Worm (Caenorhabditis elegans) whole organism, early embryonic: ENCODE measurements around the gene rpn-6.2.

ENCODE experiments used
- aly-1 ChIP-seq: sonication (generic microtip); optimal IDR thresholded peaks from 2 replicates; lab custom pipeline; 2016; ENCODE audit warnings: missing genetic modification characterization, missing compliant biosample characterization
- ama-1 ChIP-seq: fragments of 150-350 bp; optimal IDR thresholded peaks from 2 replicates; lab custom pipeline; 2014
- ceh-13 ChIP-seq: fragments of 200-800 bp; sonication (Bioruptor generic); optimal IDR thresholded peaks from 2 replicates; lab custom pipeline; 2018; ENCODE audit warnings: mild to moderate bottlenecking, missing genetic modification characterization, missing compliant biosample characterization
- ceh-36 ChIP-seq: sonication (generic microtip); optimal IDR thresholded peaks from 2 replicates; lab custom pipeline; 2016; ENCODE audit warnings: missing genetic modification characterization, inconsistent platforms, missing compliant biosample characterization
- ets-7 ChIP-seq: sonication (generic microtip); optimal IDR thresholded peaks from 2 replicates; lab custom pipeline; 2016; ENCODE audit warnings: missing genotype, missing genetic modification characterization, missing compliant biosample characterization
- flt-1 ChIP-seq: fragments of 200-800 bp; sonication (Bioruptor generic); IDR thresholded peaks from 2 replicates; pipeline ENCODE4 v1.3.6; 2022; ENCODE audit warnings: missing genetic modification characterization, missing compliant biosample characterization
- hmg-4 ChIP-seq: fragments of 200-800 bp; sonication (Bioruptor generic); optimal IDR thresholded peaks from 2 replicates; lab custom pipeline; 2018; ENCODE audit warnings: mild to moderate bottlenecking, missing genetic modification characterization, missing compliant biosample characterization
- hnd-1 ChIP-seq: sonication (generic microtip); optimal IDR thresholded peaks from 2 replicates; lab custom pipeline; 2016; ENCODE audit warnings: missing genetic modification characterization, missing compliant biosample characterization
- scrt-1 ChIP-seq: fragments of 200-800 bp; sonication (Bioruptor generic); IDR thresholded peaks from 2 replicates; pipeline ENCODE4 v1.3.6; 2022; ENCODE audit warnings: missing genetic modification characterization, missing compliant biosample characterization
- sea-1 ChIP-seq: fragments of 200-800 bp; sonication (Bioruptor generic); conservative IDR thresholded peaks from 2 replicates; pipeline ENCODE4 v1.3.6; 2022; ENCODE audit warnings: missing genetic modification characterization, missing compliant biosample characterization
- tbx-37 ChIP-seq: fragments of 200-800 bp; sonication (Bioruptor generic); conservative IDR thresholded peaks from 2 replicates; pipeline ENCODE4 v1.3.6; 2022; ENCODE audit warnings: missing genetic modification reagents, missing genetic modification characterization, missing compliant biosample characterization

DNA sequence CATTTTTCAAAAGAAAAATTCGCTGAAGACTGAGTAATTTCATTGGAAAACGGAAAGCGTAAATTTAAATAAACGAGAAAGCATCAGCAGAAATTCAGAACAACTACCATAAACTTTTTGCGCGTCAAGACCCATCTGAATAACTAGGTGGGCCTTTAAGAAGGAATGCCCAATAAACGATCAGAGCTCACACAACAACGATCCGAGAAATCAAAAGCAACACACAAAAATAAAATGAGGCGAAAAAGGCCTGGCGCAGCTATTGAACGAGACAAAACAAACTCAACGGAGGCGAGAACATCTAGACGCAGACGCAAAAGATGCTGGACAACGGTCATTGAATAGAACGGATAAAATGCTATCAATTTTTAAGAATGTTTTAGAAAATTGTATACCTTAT lies 2.9 kb downstream of the rpn-6.2 start:
- no peak for TF ChIP-seq ama-1 (lab: Kevin White, UChicago)
- no peak for TF ChIP-seq ets-7 (tag; lab: Kevin White, UChicago)
- TF ChIP-seq ceh-13 (GFP tag; lab: Kevin White, UChicago): no peak
- no peak for TF ChIP-seq scrt-1 (GFP tag; lab: Robert Waterston, UW)
- no peak for TF ChIP-seq flt-1
- TF ChIP-seq hmg-4 (GFP tag; lab: Kevin White, UChicago): no peak
- TF ChIP-seq hnd-1 (tag; lab: Kevin White, UChicago): no peak
- TF ChIP-seq aly-1 (tag; lab: Kevin White, UChicago): no peak
- TF ChIP-seq sea-1: no peak
- TF ChIP-seq tbx-37 (GFP tag; lab: Robert Waterston, UW): no peak
- no peak for TF ChIP-seq ceh-36 (tag; lab: Kevin White, UChicago)
